1 fruit fly cellular context compared by ENCODE assay signal in genomic region chrX:6311516-6311915, dm6.
TF ChIP-seq lines count a peak whose summit lies in the region.

No protein-coding gene starts in this region.

TF ChIP-seq in whole organism, embryonic, 481 proteins besides CTCF, POLR2A, EP300 and RAD21 (continued from another document):
- no peak for TF ChIP-seq zen2 (GFP tag; IDR thresholded peaks at IDR 0.05; lab: Robert Waterston, UW; ENCODE audit: partially characterized antibody)
- no peak for TF ChIP-seq CG2875 (GFP tag; optimal IDR thresholded peaks at IDR 0.05; lab: Kevin White, UChicago)
- TF ChIP-seq CG10366 (GFP tag; IDR thresholded peaks at IDR 0.05; lab: Robert Waterston, UW) = no peak
- TF ChIP-seq Ada2b (GFP tag; IDR thresholded peaks at IDR 0.05; lab: Robert Waterston, UW) = 0 out of 2 replicates have a peak, but pooled peaks have one; percentile 23
- no peak for TF ChIP-seq sima (GFP tag; optimal IDR thresholded peaks at IDR 0.05; lab: Kevin White, UChicago)
- no peak for TF ChIP-seq H2.0 (GFP tag; IDR thresholded peaks at IDR 0.05; lab: Robert Waterston, UW)
- TF ChIP-seq NFAT (GFP tag; IDR thresholded peaks at IDR 0.05; lab: Robert Waterston, UW) = no peak
- TF ChIP-seq C15 (GFP tag; IDR thresholded peaks at IDR 0.05; lab: Robert Waterston, UW) = no peak
- peak; percentile 54 for TF ChIP-seq row (GFP tag; IDR thresholded peaks at IDR 0.05; lab: Robert Waterston, UW)
- TF ChIP-seq mam (GFP tag; optimal IDR thresholded peaks at IDR 0.05; lab: Kevin White, UChicago) = no peak
- no peak for TF ChIP-seq Dfd (GFP tag; optimal IDR thresholded peaks at IDR 0.05; lab: Kevin White, UChicago)
- TF ChIP-seq Xrp1 (GFP tag; IDR thresholded peaks at IDR 0.05; lab: Robert Waterston, UW) = 0 out of 2 replicates have a peak, but pooled peaks have one; percentile 28
- TF ChIP-seq maf-S (GFP tag; optimal IDR thresholded peaks at IDR 0.05; lab: Kevin White, UChicago) = no peak
- no peak for TF ChIP-seq schlank (tag; optimal IDR thresholded peaks at IDR 0.05; lab: Kevin White, UChicago)
- peak; percentile 21 for TF ChIP-seq Blimp-1 (GFP tag; optimal IDR thresholded peaks at IDR 0.05; lab: Kevin White, UChicago)
- TF ChIP-seq Deaf1 (tag; optimal IDR thresholded peaks at IDR 0.05; lab: Kevin White, UChicago) = no peak
- TF ChIP-seq tio (GFP tag; optimal IDR thresholded peaks at IDR 0.05; lab: Kevin White, UChicago) = no peak
- TF ChIP-seq nmo (GFP tag; optimal IDR thresholded peaks at IDR 0.05; lab: Kevin White, UChicago) = peak; percentile 36
- no peak for TF ChIP-seq CG13296 (GFP tag; optimal IDR thresholded peaks at IDR 0.05; lab: Kevin White, UChicago)
- TF ChIP-seq aop (GFP tag; IDR thresholded peaks at IDR 0.05; lab: Robert Waterston, UW) = no peak
- TF ChIP-seq pho (GFP tag; optimal IDR thresholded peaks at IDR 0.05; lab: Kevin White, UChicago) = no peak
- TF ChIP-seq Sry-β (GFP tag; optimal IDR thresholded peaks at IDR 0.05; lab: Kevin White, UChicago) = no peak
- TF ChIP-seq CG15269 (tag; optimal IDR thresholded peaks at IDR 0.05; lab: Kevin White, UChicago) = peak; percentile 8
- TF ChIP-seq CG1529 (GFP tag; optimal IDR thresholded peaks at IDR 0.05; lab: Kevin White, UChicago) = no peak
- no peak for TF ChIP-seq CG32772 (GFP tag; IDR thresholded peaks at IDR 0.05; lab: Robert Waterston, UW)
- TF ChIP-seq Hr39 (optimal IDR thresholded peaks at IDR 0.05; lab: Kevin White, UChicago) = no peak
- TF ChIP-seq pros (GFP tag; optimal IDR thresholded peaks at IDR 0.05; lab: Kevin White, UChicago) = no peak
- no peak for TF ChIP-seq NK7.1 (GFP tag; optimal IDR thresholded peaks at IDR 0.05; lab: Kevin White, UChicago)
- no peak for TF ChIP-seq psq (GFP tag; optimal IDR thresholded peaks at IDR 0.05; lab: Kevin White, UChicago)
- TF ChIP-seq Antp (GFP tag; optimal IDR thresholded peaks at IDR 0.05; lab: Kevin White, UChicago) = no peak
- TF ChIP-seq Ptx1 (GFP tag; IDR thresholded peaks at IDR 0.05; lab: Robert Waterston, UW) = peak; percentile 44; the same call in 1 of the 2 replicates
- no peak for TF ChIP-seq Neu2 (GFP tag; optimal IDR thresholded peaks at IDR 0.05; lab: Kevin White, UChicago; ENCODE audit: borderline replicate concordance)
- no peak for TF ChIP-seq CG13624 (GFP tag; optimal IDR thresholded peaks at IDR 0.05; lab: Kevin White, UChicago)
- no peak for TF ChIP-seq scrt (GFP tag; optimal IDR thresholded peaks at IDR 0.05; lab: Kevin White, UChicago)
- peak; percentile 17 for TF ChIP-seq Hmr (GFP tag; optimal IDR thresholded peaks at IDR 0.05; lab: Kevin White, UChicago)
- TF ChIP-seq CG17361 (GFP tag; IDR thresholded peaks at IDR 0.05; lab: Robert Waterston, UW) = 0 out of 3 replicates have a peak, but pooled peaks have one; percentile 22
- peak; percentile 23; the same call in 1 of the 2 replicates for TF ChIP-seq Adf1 (GFP tag; IDR thresholded peaks at IDR 0.05; lab: Robert Waterston, UW)
- TF ChIP-seq CG18599 (GFP tag; optimal IDR thresholded peaks at IDR 0.05; lab: Kevin White, UChicago) = peak; percentile 61
- no peak for TF ChIP-seq CG7357 (GFP tag; IDR thresholded peaks at IDR 0.05; lab: Robert Waterston, UW)
- no peak for TF ChIP-seq ara (GFP tag; IDR thresholded peaks at IDR 0.05; lab: Robert Waterston, UW)
- peak; percentile 35 for TF ChIP-seq CG2120 (GFP tag; optimal IDR thresholded peaks at IDR 0.05; lab: Kevin White, UChicago)
- TF ChIP-seq ranshi (GFP tag; IDR thresholded peaks at IDR 0.05; lab: Robert Waterston, UW) = 0 out of 2 replicates have a peak, but pooled peaks have one; percentile 27
- peak; percentile 40 for TF ChIP-seq gem (tag; optimal IDR thresholded peaks at IDR 0.05; lab: Kevin White, UChicago)
- TF ChIP-seq Hr51 (GFP tag; optimal IDR thresholded peaks at IDR 0.05; lab: Kevin White, UChicago) = peak in 1 of 2 experiments; percentile 1
- no peak for TF ChIP-seq CG13894 (tag; optimal IDR thresholded peaks at IDR 0.05; lab: Kevin White, UChicago)
- no peak for TF ChIP-seq CG1832 (GFP tag; optimal IDR thresholded peaks at IDR 0.05; lab: Kevin White, UChicago)
- TF ChIP-seq CG30403 (GFP tag; optimal IDR thresholded peaks at IDR 0.05; lab: Kevin White, UChicago) = peak; percentile 15
- no peak for TF ChIP-seq dati (GFP tag; IDR thresholded peaks at IDR 0.05; lab: Robert Waterston, UW)
- no peak for TF ChIP-seq Oaz (GFP tag; IDR thresholded peaks at IDR 0.05; lab: Robert Waterston, UW)
- no peak for TF ChIP-seq TFAM (GFP tag; optimal IDR thresholded peaks at IDR 0.05; lab: Kevin White, UChicago)
- TF ChIP-seq MTF-1 (GFP tag; optimal IDR thresholded peaks at IDR 0.05; lab: Kevin White, UChicago; ENCODE audit: borderline replicate concordance) = no peak
- TF ChIP-seq CG17568 (GFP tag; optimal IDR thresholded peaks at IDR 0.05; lab: Kevin White, UChicago) = no peak
- TF ChIP-seq CG9797 (GFP tag; optimal IDR thresholded peaks at IDR 0.05; lab: Kevin White, UChicago) = no peak
- no peak for TF ChIP-seq tap (tag; optimal IDR thresholded peaks at IDR 0.05; lab: Kevin White, UChicago)
- TF ChIP-seq Camta (GFP tag; optimal IDR thresholded peaks at IDR 0.05; lab: Kevin White, UChicago) = no peak
- TF ChIP-seq zf30C (GFP tag; optimal IDR thresholded peaks at IDR 0.05; lab: Kevin White, UChicago) = no peak
- TF ChIP-seq CG8944 (GFP tag; optimal IDR thresholded peaks at IDR 0.05; lab: Kevin White, UChicago) = no peak
- TF ChIP-seq tll (GFP tag; optimal IDR thresholded peaks at IDR 0.05; lab: Kevin White, UChicago) = no peak
- no peak for TF ChIP-seq p53 (GFP tag; optimal IDR thresholded peaks at IDR 0.05; lab: Kevin White, UChicago)
- no peak for TF ChIP-seq CG17829 (tag; optimal IDR thresholded peaks at IDR 0.05; lab: Kevin White, UChicago)
- TF ChIP-seq Rfx (GFP tag; IDR thresholded peaks at IDR 0.05; lab: Robert Waterston, UW) = peak; percentile 53
- peak; percentile 42 for TF ChIP-seq CG11504 (tag; optimal IDR thresholded peaks at IDR 0.05; lab: Kevin White, UChicago)
- TF ChIP-seq CG16863 (GFP tag; optimal IDR thresholded peaks at IDR 0.05; lab: Kevin White, UChicago) = no peak
- peak; percentile 15; the same call in 1 of the 3 replicates for TF ChIP-seq Aef1 (GFP tag; IDR thresholded peaks at IDR 0.05; lab: Robert Waterston, UW)
- no peak for TF ChIP-seq ap (GFP tag; IDR thresholded peaks at IDR 0.05; lab: Robert Waterston, UW)
- peak; percentile 8 for TF ChIP-seq CG13424 (tag; optimal IDR thresholded peaks at IDR 0.05; lab: Kevin White, UChicago)
- TF ChIP-seq CG6854 (GFP tag; optimal IDR thresholded peaks at IDR 0.05; lab: Kevin White, UChicago) = no peak
- TF ChIP-seq CG4282 (GFP tag; optimal IDR thresholded peaks at IDR 0.05; lab: Kevin White, UChicago) = no peak
- no peak for TF ChIP-seq CG14965 (GFP tag; optimal IDR thresholded peaks at IDR 0.05; lab: Kevin White, UChicago; ENCODE audit: borderline replicate concordance)
- TF ChIP-seq amos (GFP tag; IDR thresholded peaks at IDR 0.05; lab: Robert Waterston, UW; ENCODE audit: partially characterized antibody) = no peak
- TF ChIP-seq Dip2 (GFP tag; IDR thresholded peaks at IDR 0.05; lab: Robert Waterston, UW) = no peak
- no peak for TF ChIP-seq CG30431 (GFP tag; optimal IDR thresholded peaks at IDR 0.05; lab: Kevin White, UChicago)
- no peak for TF ChIP-seq CG17359 (tag; optimal IDR thresholded peaks at IDR 0.05; lab: Kevin White, UChicago)
- TF ChIP-seq CG3847 (GFP tag; IDR thresholded peaks at IDR 0.05; lab: Robert Waterston, UW) = no peak
- peak; percentile 13 for TF ChIP-seq CG10147 (GFP tag; optimal IDR thresholded peaks at IDR 0.05; lab: Kevin White, UChicago)
- no peak for TF ChIP-seq Atf3 (GFP tag; optimal IDR thresholded peaks at IDR 0.05; lab: Kevin White, UChicago)
- no peak for TF ChIP-seq eyg (GFP tag; optimal IDR thresholded peaks at IDR 0.05; lab: Kevin White, UChicago)
- no peak for TF ChIP-seq CG14667 (GFP tag; IDR thresholded peaks at IDR 0.05; lab: Robert Waterston, UW)
- no peak for TF ChIP-seq ewg (GFP tag; optimal IDR thresholded peaks at IDR 0.05; lab: Kevin White, UChicago)
- peak; percentile 49; the same call in 2 of the 3 replicates for TF ChIP-seq dysf (GFP tag; IDR thresholded peaks at IDR 0.05; lab: Robert Waterston, UW)
- TF ChIP-seq Fer3 (tag; optimal IDR thresholded peaks at IDR 0.05; lab: Kevin White, UChicago) = no peak
- TF ChIP-seq CG30020 (tag; optimal IDR thresholded peaks at IDR 0.05; lab: Kevin White, UChicago) = no peak
- peak; percentile 3 for TF ChIP-seq CG1603 (tag; optimal IDR thresholded peaks at IDR 0.05; lab: Kevin White, UChicago)
- TF ChIP-seq eve (GFP tag; optimal IDR thresholded peaks at IDR 0.05; lab: Kevin White, UChicago) = no peak
- peak; percentile 22 for TF ChIP-seq ind (GFP tag; optimal IDR thresholded peaks at IDR 0.05; lab: Kevin White, UChicago)
- no peak for TF ChIP-seq CG7372 (GFP tag; IDR thresholded peaks at IDR 0.05; lab: Robert Waterston, UW)
TF ChIP-seq in whole organism, embryonic: peak in this region for 61.
